Fruit fly (Drosophila melanogaster) whole organism, embryonic: ENCODE results near the gene CG9483.

ENCODE experiments used
- Atf6 ChIP-seq: fragments of 200-800 bp; sonication (Bioruptor generic); IDR thresholded peaks from 2 replicates; pipeline ENCODE4 v1.3.6; 2022; ENCODE audit warnings: missing biosample characterization, missing genetic modification characterization
- CG10979 ChIP-seq: fragments of 200-800 bp; sonication (Bioruptor generic); optimal IDR thresholded peaks from 2 replicates; lab custom pipeline; 2018; ENCODE audit warnings: missing biosample characterization, mild to moderate bottlenecking, missing genetic modification characterization, moderate library complexity
- CG11560 ChIP-seq: fragments of 200-800 bp; sonication (Bioruptor generic); IDR thresholded peaks from 3 replicates; pipeline ENCODE4 v1.3.6; 2022; ENCODE audit warnings: missing biosample characterization, missing genetic modification characterization
- CG12104 ChIP-seq: fragments of 200-800 bp; sonication (Bioruptor generic); optimal IDR thresholded peaks from 3 replicates; lab custom pipeline; 2016; ENCODE audit warnings: missing biosample characterization, missing genetic modification characterization
- CG12769 ChIP-seq: fragments of 200-800 bp; sonication (Bioruptor generic); optimal IDR thresholded peaks from 2 replicates; lab custom pipeline; 2019; ENCODE audit warnings: missing biosample characterization, mild to moderate bottlenecking, missing genetic modification characterization, moderate library complexity
- CG13894 ChIP-seq: fragments of 200-800 bp; sonication (Bioruptor generic); optimal IDR thresholded peaks from 3 replicates; lab custom pipeline; 2018; ENCODE audit warnings: missing biosample characterization, mild to moderate bottlenecking, missing genetic modification characterization, moderate library complexity
- CG15269 ChIP-seq: fragments of 200-800 bp; sonication (Bioruptor generic); optimal IDR thresholded peaks from 2 replicates; lab custom pipeline; 2018; ENCODE audit warnings: missing biosample characterization, mild to moderate bottlenecking, missing genetic modification characterization, moderate library complexity
- CG16779 ChIP-seq: fragments of 200-800 bp; sonication (Bioruptor generic); IDR thresholded peaks from 2 replicates; pipeline ENCODE4 v1.3.6; 2022; ENCODE audit warnings: missing biosample characterization, missing genetic modification characterization
- CG2199 ChIP-seq: fragments of 200-800 bp; sonication (Bioruptor generic); IDR thresholded peaks from 3 replicates; pipeline ENCODE4 v1.3.6; 2022; ENCODE audit warnings: missing biosample characterization, missing genetic modification characterization
- CG2678 ChIP-seq: fragments of 200-800 bp; sonication (Bioruptor generic); optimal IDR thresholded peaks from 3 replicates; lab custom pipeline; 2019; ENCODE audit warnings: missing biosample characterization, mild to moderate bottlenecking, missing genetic modification characterization, moderate library complexity
- CG32767 ChIP-seq: fragments of 200-800 bp; sonication (Bioruptor generic); IDR thresholded peaks from 2 replicates; pipeline ENCODE4 v1.3.6; 2022; ENCODE audit warnings: missing biosample characterization, missing genetic modification characterization
- CG3847 ChIP-seq: fragments of 200-800 bp; sonication (Bioruptor generic); IDR thresholded peaks from 2 replicates; pipeline ENCODE4 v1.3.6; 2022; ENCODE audit warnings: missing biosample characterization, missing genetic modification characterization
- CG3995 ChIP-seq: fragments of 200-800 bp; sonication (Bioruptor generic); optimal IDR thresholded peaks from 3 replicates; lab custom pipeline; 2016; ENCODE audit warnings: missing biosample characterization, missing genetic modification characterization
- CG6254 ChIP-seq: fragments of 200-800 bp; sonication (Bioruptor generic); optimal IDR thresholded peaks from 3 replicates; lab custom pipeline; 2017; ENCODE audit warnings: mild to moderate bottlenecking, missing biosample characterization, missing genetic modification reagents, missing genetic modification characterization
- CG6654 ChIP-seq: fragments of 200-800 bp; sonication (Bioruptor generic); optimal IDR thresholded peaks from 2 replicates; lab custom pipeline; 2017; ENCODE audit warnings: missing biosample characterization, mild to moderate bottlenecking, missing genetic modification characterization
- CG8924 ChIP-seq: fragments of 200-800 bp; optimal IDR thresholded peaks from 3 replicates; lab custom pipeline; 2019; ENCODE audit warnings: missing biosample characterization, mild to moderate bottlenecking, missing genetic modification characterization, moderate library complexity
- D ChIP-seq, 2 experiments: fragments of 200-800 bp in 1 of 2; fragments of >200 bp in 1 of 2; sonication (Bioruptor generic) in 1 of 2; optimal IDR thresholded peaks; 2 replicates in 1 of 2; 3 replicates in 1 of 2; lab custom pipeline; 2017; ENCODE audit warnings: mild to moderate bottlenecking in 1 of 2, missing biosample characterization in 1 of 2, missing genetic modification characterization in 1 of 2, missing genetic modification reagents in 1 of 2
- Dref ChIP-seq: fragments of 200-800 bp; sonication (Bioruptor generic); IDR thresholded peaks from 2 replicates; pipeline ENCODE4 v1.3.6; 2022; ENCODE audit warnings: missing biosample characterization, missing genetic modification characterization
- Drgx ChIP-seq: fragments of 200-800 bp; sonication (Bioruptor generic); IDR thresholded peaks from 2 replicates; pipeline ENCODE4 v1.3.6; 2022; ENCODE audit warnings: missing biosample characterization, missing genetic modification characterization
- Gug ChIP-seq: fragments of 200-800 bp; sonication (Bioruptor generic); IDR thresholded peaks from 4 replicates; pipeline ENCODE4 v1.3.6; 2022; ENCODE audit warnings: missing biosample characterization, missing genetic modification characterization
- Hmr ChIP-seq: fragments of 200-800 bp; sonication (Bioruptor generic); optimal IDR thresholded peaks from 3 replicates; lab custom pipeline; 2017; ENCODE audit warnings: mild to moderate bottlenecking, missing biosample characterization, missing genetic modification reagents, missing genetic modification characterization
- Hmx ChIP-seq: fragments of 200-800 bp; sonication (Bioruptor generic); optimal IDR thresholded peaks from 2 replicates; lab custom pipeline; 2016; ENCODE audit warnings: missing biosample characterization, missing genetic modification characterization
- Kr ChIP-seq: fragments of 200-800 bp; sonication (Bioruptor generic); optimal IDR thresholded peaks from 2 replicates; lab custom pipeline; 2017; ENCODE audit warnings: missing biosample characterization, mild to moderate bottlenecking, missing genetic modification characterization
- Mes4 ChIP-seq: fragments of 200-800 bp; sonication (Bioruptor generic); optimal IDR thresholded peaks from 2 replicates; lab custom pipeline; 2016; ENCODE audit warnings: missing biosample characterization, missing genetic modification characterization
- Neu2 ChIP-seq: fragments of 200-800 bp; sonication (Bioruptor generic); optimal IDR thresholded peaks from 3 replicates; lab custom pipeline; 2016; ENCODE audit warnings: missing biosample characterization, missing genetic modification characterization, borderline replicate concordance
- Ravus ChIP-seq: fragments of 200-800 bp; sonication (Bioruptor generic); IDR thresholded peaks from 2 replicates; pipeline ENCODE4 v1.3.6; 2022; ENCODE audit warnings: missing biosample characterization, missing genetic modification characterization
- Rfx ChIP-seq: fragments of 200-800 bp; sonication (Bioruptor generic); IDR thresholded peaks from 2 replicates; pipeline ENCODE4 v1.3.6; 2022; ENCODE audit warnings: missing biosample characterization, missing genetic modification characterization
- TFAM ChIP-seq: fragments of 200-800 bp; sonication (Bioruptor generic); optimal IDR thresholded peaks from 2 replicates; lab custom pipeline; 2017; ENCODE audit warnings: missing biosample characterization, missing genetic modification characterization, inconsistent platforms
- abd-A ChIP-seq: fragments of 200-800 bp; sonication (Bioruptor generic); optimal IDR thresholded peaks from 3 replicates; lab custom pipeline; 2019; ENCODE audit warnings: missing biosample characterization, mild to moderate bottlenecking, missing genetic modification characterization, moderate library complexity
- ac ChIP-seq: fragments of 200-800 bp; sonication (Bioruptor generic); optimal IDR thresholded peaks from 3 replicates; lab custom pipeline; 2017; ENCODE audit warnings: missing biosample characterization, mild to moderate bottlenecking, missing genetic modification characterization
- cas ChIP-seq: fragments of 200-800 bp; sonication (Bioruptor generic); IDR thresholded peaks from 2 replicates; pipeline ENCODE4 v1.3.6; 2022; ENCODE audit warnings: missing biosample characterization, missing genetic modification characterization
- chinmo ChIP-seq: fragments of 200-800 bp; sonication (Bioruptor generic); IDR thresholded peaks from 4 replicates; pipeline ENCODE4 v1.3.6; 2022; ENCODE audit warnings: missing biosample characterization, missing genetic modification characterization; ENCODE audit not compliant: partially characterized antibody
- chn ChIP-seq: fragments of 200-800 bp; sonication (Bioruptor generic); optimal IDR thresholded peaks from 2 replicates; lab custom pipeline; 2016; ENCODE audit warnings: missing biosample characterization, missing genetic modification characterization
- gt ChIP-seq: fragments of 200-800 bp; sonication (Bioruptor generic); IDR thresholded peaks from 2 replicates; pipeline ENCODE4 v1.3.6; 2022; ENCODE audit warnings: missing biosample characterization, missing genetic modification characterization
- ken ChIP-seq: fragments of 200-800 bp; sonication (Bioruptor generic); IDR thresholded peaks from 3 replicates; pipeline ENCODE4 v1.3.6; 2022; ENCODE audit warnings: missing biosample characterization, missing genetic modification characterization
- org-1 ChIP-seq: fragments of 200-800 bp; sonication (Bioruptor generic); optimal IDR thresholded peaks from 2 replicates; lab custom pipeline; 2017; ENCODE audit warnings: missing biosample characterization, missing genetic modification characterization
- pita ChIP-seq: fragments of 200-800 bp; sonication (Bioruptor generic); optimal IDR thresholded peaks from 2 replicates; lab custom pipeline; 2017; ENCODE audit warnings: missing biosample characterization, mild to moderate bottlenecking, missing genetic modification characterization
- so ChIP-seq: fragments of 200-800 bp; sonication (Bioruptor generic); IDR thresholded peaks from 3 replicates; pipeline ENCODE4 v1.3.6; 2022; ENCODE audit warnings: missing biosample characterization, missing genetic modification characterization
- stwl ChIP-seq: fragments of 200-800 bp; sonication (Bioruptor generic); optimal IDR thresholded peaks from 3 replicates; lab custom pipeline; 2018; ENCODE audit warnings: missing biosample characterization, mild to moderate bottlenecking, missing genetic modification characterization, moderate library complexity
- tll ChIP-seq, 2 experiments: fragments of 200-800 bp in 1 of 2; fragments of >200 bp in 1 of 2; sonication (Bioruptor generic) in 1 of 2; optimal IDR thresholded peaks; 2 replicates each; lab custom pipeline; 2017 to 2019; ENCODE audit warnings: missing biosample characterization in 2 of 2, missing genetic modification characterization in 2 of 2, mild to moderate bottlenecking in 1 of 2, moderate library complexity in 1 of 2
- twi ChIP-seq: fragments of 200-800 bp; optimal IDR thresholded peaks from 2 replicates; lab custom pipeline; 2019; ENCODE audit warnings: missing biosample characterization, mild to moderate bottlenecking, missing genetic modification characterization, moderate library complexity
- vvl ChIP-seq: fragments of 200-800 bp; sonication (Bioruptor generic); IDR thresholded peaks from 2 replicates; pipeline ENCODE4 v1.3.6; 2022; ENCODE audit warnings: missing biosample characterization, missing genetic modification characterization
- zen ChIP-seq: fragments of 200-800 bp; sonication (Bioruptor generic); optimal IDR thresholded peaks from 3 replicates; lab custom pipeline; 2018; ENCODE audit warnings: missing biosample characterization, mild to moderate bottlenecking, missing genetic modification characterization, moderate library complexity

CG9483 gene

dm6 chr2L:8846726-8847554 lies 19.6 kb upstream of the CG9483 start (continued):
- TF ChIP-seq tll (GFP tag; optimal IDR thresholded peaks at IDR 0.05; lab: Kevin White, UChicago) (peak in 1 of 2 experiments; percentile 91), Kr (GFP tag; lab: Kevin White, UChicago) (peak; percentile 32), CG2199 (peak; percentile 78; the same call in 2 of the 3 replicates)

DNA sequence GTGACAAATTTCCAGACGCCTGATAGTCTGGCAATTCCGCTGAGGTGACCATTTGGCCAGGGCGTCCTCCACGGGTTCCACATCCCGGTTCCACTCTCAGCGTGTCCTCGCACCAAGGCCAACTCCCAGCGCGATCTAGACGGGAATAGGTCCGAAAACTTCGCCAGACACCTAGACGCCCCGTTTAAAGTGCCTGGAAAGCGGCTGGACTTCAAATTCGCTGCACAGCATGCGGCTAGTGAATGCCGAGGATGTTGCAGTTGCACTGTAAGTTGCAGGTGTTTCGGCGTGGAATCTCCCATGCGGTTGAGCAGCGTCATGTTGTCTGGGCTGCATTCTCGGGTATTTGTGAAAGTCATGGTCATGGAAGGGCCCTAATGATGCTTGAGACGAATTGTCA lies 17.4 kb upstream of the CG9483 start:
- TF ChIP-seq cas (no peak), CG15269 (no peak), gt (GFP tag; lab: Robert Waterston, UW) (no peak), ac (peak; percentile 30), so (no peak), CG2678 (tag; lab: Kevin White, UChicago) (no peak), Mes4 (GFP tag; lab: Kevin White, UChicago) (no peak), CG10979 (tag; lab: Kevin White, UChicago) (no peak), Atf6 (GFP tag; lab: Robert Waterston, UW) (no peak), ken (GFP tag; lab: Robert Waterston, UW) (0 out of 3 replicates have a peak, but pooled peaks have one; percentile 5), Dref (no peak), CG12104 (GFP tag; lab: Kevin White, UChicago) (no peak), CG32767 (GFP tag; lab: Robert Waterston, UW) (no peak), D (optimal IDR thresholded peaks at IDR 0.05; lab: Kevin White, UChicago) (peak; percentile 47), D (GFP tag; optimal IDR thresholded peaks at IDR 0.05; lab: Kevin White, UChicago) (no peak), Drgx (GFP tag; lab: Robert Waterston, UW) (no peak), CG11560 (tag; lab: Robert Waterston, UW) (no peak), chn (GFP tag; lab: Kevin White, UChicago) (no peak), Hmr (GFP tag; lab: Kevin White, UChicago) (no peak), Gug (GFP tag; lab: Robert Waterston, UW) (no peak), CG16779 (GFP tag; lab: Robert Waterston, UW) (no peak), Neu2 (GFP tag; lab: Kevin White, UChicago) (no peak), twi (tag; lab: Kevin White, UChicago) (peak; percentile 63), CG3995 (no peak), TFAM (GFP tag; lab: Kevin White, UChicago) (no peak), tll (GFP tag; optimal IDR thresholded peaks at IDR 0.05; lab: Kevin White, UChicago) (peak in 1 of 2 experiments; percentile 80), CG6654 (GFP tag; lab: Kevin White, UChicago) (no peak), zen (tag; lab: Kevin White, UChicago) (peak; percentile 99)

DNA sequence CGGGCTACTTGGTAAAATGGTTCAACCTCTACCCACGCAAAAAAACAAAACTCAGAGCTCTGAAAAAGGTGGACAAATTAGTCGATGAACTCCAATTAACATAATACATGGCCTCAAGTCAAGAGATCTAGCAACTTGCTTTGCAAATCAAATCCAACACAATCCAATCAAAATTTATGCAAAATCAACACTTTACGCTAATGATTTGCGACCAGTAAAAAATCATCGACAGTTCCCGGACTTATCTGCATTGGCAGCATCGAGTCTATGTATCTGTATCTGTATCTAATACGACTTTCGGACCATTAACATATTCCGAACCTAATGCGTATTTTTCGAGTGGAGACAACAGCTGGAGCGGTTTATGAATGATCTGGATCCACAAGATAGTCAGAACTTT lies 15.5 kb upstream of the CG9483 start:
- TF ChIP-seq chinmo = 0 out of 4 replicates have a peak, but pooled peaks have one; percentile 41
- no peak for TF ChIP-seq CG8924 (tag; lab: Kevin White, UChicago)
- TF ChIP-seq Rfx (GFP tag; lab: Robert Waterston, UW) = no peak
- no peak for TF ChIP-seq Ravus (GFP tag; lab: Robert Waterston, UW)
- TF ChIP-seq CG13894 (tag; lab: Kevin White, UChicago) = peak; percentile 30
- TF ChIP-seq vvl (GFP tag; lab: Robert Waterston, UW) = peak; percentile 53; the same call in 1 of the 2 replicates
- no peak for TF ChIP-seq org-1 (GFP tag; lab: Kevin White, UChicago)
- TF ChIP-seq Hmx = no peak
- TF ChIP-seq CG6254 (GFP tag; lab: Kevin White, UChicago) = no peak
- no peak for TF ChIP-seq pita (GFP tag; lab: Kevin White, UChicago)
- no peak for TF ChIP-seq stwl
- no peak for TF ChIP-seq CG3847 (GFP tag; lab: Robert Waterston, UW)
- TF ChIP-seq abd-A = peak; percentile 63
- peak; percentile 8 for TF ChIP-seq CG12769
- no peak for TF ChIP-seq Drgx (GFP tag; lab: Robert Waterston, UW)
